Fruit fly (Drosophila melanogaster) S2 (cell line): ENCODE measurements around the gene CG5866.
A peak's percentile ranks its signal among the peaks of the same experiment; 100 is the strongest.

Experiments
- CG8478 ChIP-seq: fragments of >200 bp; optimal IDR thresholded peaks from 2 replicates; lab custom pipeline; 2018
- CTCF ChIP-seq, 2 experiments: fragments of >200 bp; optimal IDR thresholded peaks; 2 replicates each; lab custom pipeline; 2018

CG5866 gene

DNA sequence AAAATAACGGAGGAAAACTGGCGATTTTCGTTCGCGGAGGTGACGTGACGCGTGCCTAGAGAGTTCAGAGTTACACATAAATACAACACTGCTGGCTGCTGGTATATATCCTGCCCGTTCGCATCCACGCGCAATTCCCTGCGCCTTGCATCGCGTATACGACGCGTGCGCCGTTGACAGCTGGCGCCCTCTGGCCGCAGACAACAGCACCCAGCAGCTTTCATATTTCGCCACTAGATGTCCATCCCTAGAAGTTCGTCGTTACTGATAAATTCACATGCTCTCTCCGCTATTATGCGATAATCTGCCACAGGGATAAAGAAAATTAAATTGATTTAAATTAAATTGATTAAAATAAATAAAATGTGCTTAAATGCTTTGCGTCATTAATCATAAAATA is 13.1 kb upstream of the CG5866 start, which contains the start of gene Sur-8:
TSS of gene Sur-8 (minus strand) at position 82 of the 400 bp plus-strand sequence.
- TF ChIP-seq CG8478 (lab: Kevin White, UChicago) (no peak), CTCF (optimal IDR thresholded peaks at IDR 0.05; lab: Kevin White, UChicago) (peak; percentile 90 to 92)

DNA sequence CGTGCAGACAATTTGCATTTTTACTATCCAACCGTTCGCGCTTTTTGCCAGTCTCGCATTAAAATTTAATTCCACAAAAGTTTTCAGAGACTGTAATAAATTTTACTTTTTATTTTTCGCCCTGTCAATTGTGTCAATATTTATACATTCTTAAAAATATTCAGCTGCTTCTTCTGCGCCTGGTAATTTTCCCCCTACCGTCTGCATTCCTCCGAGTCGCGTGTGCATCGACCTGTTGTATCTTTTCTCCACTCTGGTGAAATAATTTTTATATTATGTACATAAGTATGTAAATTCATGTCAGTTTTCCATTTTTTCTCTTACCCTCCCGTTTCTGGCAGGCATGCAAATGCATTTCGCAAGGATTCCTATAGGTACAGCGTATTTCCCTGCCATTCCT is 12.4 kb upstream of the CG5866 start, which contains the start of gene CG34279:
TSS of gene CG34279 (minus strand) at position 101 of the 400 bp plus-strand sequence.
- no peak for TF ChIP-seq CTCF (optimal IDR thresholded peaks at IDR 0.05; lab: Kevin White, UChicago)
- no peak for TF ChIP-seq CG8478 (lab: Kevin White, UChicago)

DNA sequence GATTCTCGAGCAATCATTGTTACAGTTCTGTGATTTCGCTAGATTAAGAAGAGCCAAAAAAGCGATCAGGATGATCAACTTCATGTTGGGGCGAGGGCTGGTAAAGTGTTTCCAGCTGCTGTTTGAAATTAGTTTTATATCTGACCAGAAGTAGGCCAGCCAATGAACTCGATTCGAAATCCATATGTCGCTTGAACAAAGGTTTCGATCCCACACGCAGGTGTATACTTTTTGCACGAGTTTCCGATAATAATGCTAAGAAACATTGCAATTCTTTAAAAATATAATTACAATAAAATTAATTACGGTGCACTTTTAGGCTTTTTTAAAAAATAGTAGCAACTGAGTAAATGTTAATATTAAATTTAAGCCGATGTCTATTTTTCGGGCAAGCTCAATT is 11.9 kb upstream of the CG5866 start, which contains the start of gene CG34280:
TSS of gene CG34280 (minus strand) at position 101 of the 400 bp plus-strand sequence.
- TF ChIP-seq CG8478 (lab: Kevin White, UChicago) (no peak), CTCF (optimal IDR thresholded peaks at IDR 0.05; lab: Kevin White, UChicago) (no peak)

DNA sequence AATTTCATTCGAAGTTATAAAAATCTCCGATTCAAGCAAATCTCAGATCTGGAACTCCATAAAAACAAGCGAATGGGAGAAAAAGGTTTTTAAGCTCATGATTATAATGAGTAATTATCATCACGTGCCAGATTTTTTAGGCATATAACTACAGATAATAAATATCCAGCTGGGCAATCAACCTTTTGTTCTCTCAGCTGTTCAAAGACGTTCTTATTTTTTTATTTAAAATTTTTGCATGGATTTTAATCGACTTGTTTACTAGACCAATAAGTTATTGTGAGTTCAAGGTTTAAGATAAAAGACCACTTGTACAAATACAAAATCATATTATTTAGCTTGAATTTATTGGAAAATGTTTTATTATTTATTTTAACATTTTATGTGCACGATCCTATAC is 11.4 kb upstream of the CG5866 start:
- TF ChIP-seq CG8478 (lab: Kevin White, UChicago) (no peak), CTCF (optimal IDR thresholded peaks at IDR 0.05; lab: Kevin White, UChicago) (no peak)

DNA sequence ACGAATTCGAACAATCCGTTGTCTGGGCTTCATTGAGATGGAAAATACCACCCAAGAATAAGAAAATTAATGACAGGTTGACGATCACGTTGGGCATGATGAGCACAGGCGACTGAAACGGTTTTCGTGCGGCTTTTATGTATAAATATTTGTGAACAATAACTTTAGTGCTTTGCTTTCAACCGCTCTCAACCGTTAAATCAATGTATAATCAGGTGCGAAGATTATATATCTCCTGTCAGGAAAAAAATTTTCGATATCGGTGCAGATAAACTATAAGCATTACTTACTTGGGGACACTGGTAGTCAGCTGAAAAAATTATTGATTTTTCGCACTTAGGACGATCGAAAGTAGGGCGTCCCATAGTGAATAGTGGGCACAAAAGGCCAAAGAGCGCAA is 10.5 kb upstream of the CG5866 start, which contains the start of gene CG42823:
TSS of gene CG42823 (minus strand) at position 101 of the 400 bp plus-strand sequence.
- TF ChIP-seq CTCF (optimal IDR thresholded peaks at IDR 0.05; lab: Kevin White, UChicago) (no peak), CG8478 (lab: Kevin White, UChicago) (no peak)

DNA sequence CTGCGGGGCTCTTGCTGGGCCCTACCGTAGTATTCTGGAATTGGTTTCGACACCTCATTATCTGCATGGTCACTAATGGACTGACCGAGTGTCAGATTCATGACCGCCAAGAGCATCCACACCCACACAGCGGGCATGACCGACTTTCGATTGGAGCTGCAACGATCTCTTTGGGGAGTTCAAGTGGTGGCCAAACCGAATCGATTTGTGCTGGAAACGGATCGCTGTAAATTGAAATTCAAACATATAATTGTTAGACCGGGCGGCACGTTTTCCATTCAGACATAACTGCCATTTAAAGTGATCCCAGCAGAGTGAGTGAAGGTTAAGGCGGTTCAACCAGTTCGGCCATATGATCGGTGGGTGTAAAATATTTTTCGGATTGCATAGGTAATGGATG is 9.1 kb upstream of the CG5866 start, which contains the start of the genes CG42824 and CG42798:
TSS of gene CG42824 (minus strand) at position 101 of the 400 bp plus-strand sequence.
TSS of gene CG42798 (plus strand) at position 268 of the 400 bp plus-strand sequence.
- TF ChIP-seq CG8478 (lab: Kevin White, UChicago) (no peak), CTCF (optimal IDR thresholded peaks at IDR 0.05; lab: Kevin White, UChicago) (no peak)

DNA sequence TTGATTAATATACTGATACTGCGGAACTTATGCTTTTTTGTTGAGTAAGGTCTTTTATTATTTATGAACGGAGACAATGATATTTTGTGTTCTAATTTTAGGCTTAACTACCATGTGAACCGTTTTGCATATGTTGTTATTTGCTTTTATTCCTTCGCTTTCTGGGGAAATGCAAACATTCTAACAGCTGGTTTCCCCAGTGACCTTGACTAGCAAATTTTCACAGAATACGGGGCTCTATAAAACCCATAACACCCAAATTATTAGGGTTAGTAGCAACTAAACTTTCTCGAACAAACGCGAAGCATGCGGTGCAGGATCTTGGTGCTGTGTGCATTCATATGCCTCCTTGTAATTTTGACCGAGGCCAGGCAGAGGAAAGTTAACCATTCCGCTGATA is 8.0 kb upstream of the CG5866 start, which contains the start of gene CG17283:
TSS of gene CG17283 (plus strand) at position 301 of the 400 bp plus-strand sequence.
- TF ChIP-seq CTCF (optimal IDR thresholded peaks at IDR 0.05; lab: Kevin White, UChicago), result no peak
- TF ChIP-seq CG8478 (lab: Kevin White, UChicago), result no peak

DNA sequence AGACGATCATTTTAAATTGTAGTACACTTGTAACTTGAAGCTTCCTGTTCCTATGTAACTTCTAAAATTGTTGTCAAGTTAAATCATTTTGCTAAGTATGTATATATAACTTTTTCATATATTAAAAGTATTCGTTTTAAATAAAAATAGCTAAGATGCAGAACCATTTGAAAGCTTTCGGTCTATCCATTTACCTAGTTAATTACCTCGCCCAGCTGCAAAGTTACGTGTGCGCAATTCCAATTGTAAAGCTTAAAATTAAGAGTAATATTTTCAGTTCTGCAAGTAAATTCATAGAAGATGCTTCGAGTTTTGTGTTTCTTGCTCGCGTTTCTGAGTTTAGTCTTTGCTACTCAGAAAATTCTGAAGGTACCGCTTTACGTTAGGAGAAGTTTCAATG is 6.2 kb upstream of the CG5866 start, which contains the start of gene CG5860:
TSS of gene CG5860 (plus strand) at position 301 of the 400 bp plus-strand sequence.
- TF ChIP-seq CG8478 (lab: Kevin White, UChicago) (no peak), CTCF (optimal IDR thresholded peaks at IDR 0.05; lab: Kevin White, UChicago) (no peak)

DNA sequence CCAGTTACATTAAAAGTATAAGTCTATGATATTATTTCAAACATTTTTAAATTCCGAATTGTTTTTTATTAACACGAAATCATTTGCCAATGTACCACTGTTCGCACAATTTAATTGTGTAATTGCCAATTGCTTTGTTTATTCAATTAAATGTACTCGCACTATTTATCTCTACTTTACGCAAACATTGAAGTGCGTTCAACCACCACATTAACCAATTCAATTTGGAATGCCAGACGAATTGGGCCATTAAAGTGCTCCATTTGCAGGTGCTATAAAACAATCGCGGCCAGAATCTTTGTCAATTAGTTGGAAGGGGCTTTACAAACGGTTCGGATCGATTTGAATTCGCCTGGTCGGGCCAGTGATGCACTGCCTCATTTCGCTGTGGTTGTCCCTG is 4.7 kb upstream of the CG5866 start, which contains the start of gene CG5863:
TSS of gene CG5863 (plus strand) at position 301 of the 400 bp plus-strand sequence.
- no peak for TF ChIP-seq CTCF (optimal IDR thresholded peaks at IDR 0.05; lab: Kevin White, UChicago)
- no peak for TF ChIP-seq CG8478 (lab: Kevin White, UChicago)

DNA sequence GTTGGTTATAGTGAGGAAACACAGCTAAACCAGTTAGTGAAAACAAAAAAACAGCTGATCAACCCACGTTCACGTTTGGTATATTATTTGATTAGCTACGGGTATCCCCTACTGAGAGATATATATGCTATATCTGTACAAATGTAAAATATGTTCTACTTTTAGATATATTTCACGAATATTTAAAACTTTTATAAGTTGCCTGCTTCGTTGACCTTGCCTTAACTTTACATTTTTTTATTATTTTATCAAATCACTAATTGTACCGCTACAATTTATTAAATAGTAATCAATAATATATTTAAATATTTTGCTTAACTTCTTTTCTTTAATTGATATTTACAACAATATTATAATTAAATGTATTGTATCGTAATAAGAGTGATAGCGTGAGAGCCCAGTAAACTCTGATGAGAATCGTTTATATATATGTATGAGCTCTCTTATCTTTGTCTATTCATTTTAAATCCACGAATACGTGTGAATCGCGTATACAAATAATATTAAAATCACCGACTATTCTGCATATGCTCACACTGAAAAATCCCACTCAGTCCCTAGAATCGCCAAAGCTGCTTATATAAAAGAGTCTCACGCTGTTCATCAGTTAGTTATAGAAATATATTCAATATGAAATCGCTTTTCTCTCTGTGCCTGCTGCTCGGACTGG is 2.9 kb upstream of the CG5866 start, which contains the start of gene CG42821:
TSS of gene CG42821 (plus strand) at position 620 of the 670 bp plus-strand sequence.
- TF ChIP-seq CG8478 (lab: Kevin White, UChicago) (no peak), CTCF (optimal IDR thresholded peaks at IDR 0.05; lab: Kevin White, UChicago) (no peak)

DNA sequence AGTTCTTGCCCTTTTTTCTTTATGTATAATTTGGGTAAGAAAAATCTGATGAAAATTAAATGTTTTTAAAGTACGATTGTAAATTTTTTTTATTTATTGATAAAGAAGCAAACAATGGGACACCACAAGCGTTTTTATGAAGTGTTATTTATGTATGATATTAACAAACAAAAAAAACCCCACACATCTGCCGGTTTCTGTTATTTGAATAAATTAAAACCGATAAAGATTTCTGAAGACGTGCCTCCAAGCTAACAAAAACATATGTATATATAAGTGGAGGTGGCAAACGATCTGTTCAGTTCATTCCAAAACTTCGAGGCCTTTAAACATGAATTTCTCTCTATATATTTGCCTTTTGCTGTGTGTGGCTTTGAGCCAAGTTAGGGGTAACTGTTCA is 1.9 kb upstream of the CG5866 start, which contains the start of gene CG42822:
TSS of gene CG42822 (plus strand) at position 301 of the 400 bp plus-strand sequence.
- no peak for TF ChIP-seq CG8478 (lab: Kevin White, UChicago)
- no peak for TF ChIP-seq CTCF (optimal IDR thresholded peaks at IDR 0.05; lab: Kevin White, UChicago)

DNA sequence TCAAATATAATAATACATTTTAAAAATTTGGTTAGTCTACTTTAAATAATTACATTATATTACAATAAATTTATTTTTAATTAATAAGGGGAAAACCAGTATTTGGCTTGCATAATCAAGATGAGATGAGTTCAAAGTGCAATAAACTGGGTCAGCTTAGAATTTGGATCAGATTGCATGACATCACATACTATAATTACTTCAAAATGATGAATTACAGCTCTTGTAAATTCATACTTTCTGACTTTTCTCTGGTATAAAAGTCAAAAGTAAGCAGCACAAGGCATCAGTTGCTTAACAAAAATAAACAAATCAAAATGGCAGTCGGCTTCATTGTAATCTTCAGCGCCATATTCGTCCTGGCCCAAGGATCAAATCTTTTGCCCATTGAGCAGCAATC is 1.6 kb downstream of the CG5866 start, which contains the start of gene CG33333:
TSS of gene CG33333 (plus strand) at position 301 of the 400 bp plus-strand sequence.
- TF ChIP-seq CG8478 (lab: Kevin White, UChicago) (no peak), CTCF (optimal IDR thresholded peaks at IDR 0.05; lab: Kevin White, UChicago) (no peak)

DNA sequence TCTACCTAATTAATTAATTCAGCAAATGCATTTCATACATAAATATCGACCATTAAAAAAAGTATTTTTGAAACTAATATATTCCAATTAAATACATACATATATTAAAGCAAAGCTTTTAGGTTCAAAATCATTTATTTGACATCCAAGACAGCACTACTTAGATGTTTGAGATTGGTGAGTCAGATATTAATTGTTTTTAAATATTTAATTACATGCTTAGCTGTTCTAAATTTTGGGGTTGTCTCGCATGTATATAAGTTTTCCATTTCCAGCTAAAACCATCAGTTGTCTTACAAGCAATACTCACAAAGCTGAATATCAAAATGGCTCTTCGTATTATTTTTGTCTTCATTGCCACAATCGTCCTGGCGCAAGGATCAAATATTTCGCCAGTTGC is 2.9 kb downstream of the CG5866 start, which contains the start of gene CG42834:
TSS of gene CG42834 (plus strand) at position 301 of the 400 bp plus-strand sequence.
- TF ChIP-seq CTCF (optimal IDR thresholded peaks at IDR 0.05; lab: Kevin White, UChicago) (no peak), CG8478 (lab: Kevin White, UChicago) (no peak)

DNA sequence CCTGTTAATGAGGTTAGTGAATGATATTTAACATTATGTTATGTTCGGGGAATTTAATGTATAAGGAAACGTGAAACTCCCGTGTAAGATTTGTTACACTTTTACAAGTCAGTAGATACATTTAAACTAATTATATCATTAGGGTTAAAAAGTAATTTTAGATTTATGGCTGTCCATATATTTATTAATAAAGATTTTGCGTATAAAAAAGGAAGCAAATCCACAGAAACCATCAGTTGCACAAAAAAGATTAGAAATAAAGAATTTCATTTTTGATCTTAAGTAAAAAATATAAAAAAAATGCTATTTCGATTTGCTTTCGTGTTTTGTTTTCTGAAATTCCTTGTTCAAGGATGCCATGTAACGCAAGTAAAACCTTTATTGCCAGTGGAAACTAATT is 4.8 kb downstream of the CG5866 start, which contains the start of gene CG42835:
TSS of gene CG42835 (plus strand) at position 301 of the 400 bp plus-strand sequence.
- TF ChIP-seq CTCF (optimal IDR thresholded peaks at IDR 0.05; lab: Kevin White, UChicago), result no peak
- no peak for TF ChIP-seq CG8478 (lab: Kevin White, UChicago)

DNA sequence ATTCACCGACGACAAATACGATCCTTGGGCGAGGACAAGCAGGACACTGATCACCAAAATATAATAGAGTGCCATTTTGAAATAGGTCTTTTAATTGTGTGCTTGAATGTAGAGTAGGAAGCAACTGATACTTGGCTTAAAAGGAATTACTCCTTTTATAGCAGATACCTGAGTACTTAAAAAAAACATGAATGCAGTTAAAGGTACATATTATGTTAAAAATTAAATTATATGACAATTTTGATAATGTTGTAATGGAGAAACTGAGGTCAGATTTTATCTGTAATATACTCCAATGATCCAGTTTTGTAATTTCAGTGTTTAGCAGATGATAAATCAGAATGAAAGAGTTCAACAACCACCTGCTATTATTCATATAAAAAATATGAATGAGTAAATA is 6.6 kb downstream of the CG5866 start, which contains the start of gene CG14332:
TSS of gene CG14332 (minus strand) at position 101 of the 400 bp plus-strand sequence.
- TF ChIP-seq CG8478 (lab: Kevin White, UChicago), result no peak
- no peak for TF ChIP-seq CTCF (optimal IDR thresholded peaks at IDR 0.05; lab: Kevin White, UChicago)
